Fruit fly (Drosophila melanogaster) whole organism, embryonic: ENCODE measurements around the gene asf1.

ENCODE experiments used
- CG10543 ChIP-seq: fragments of 200-800 bp; sonication (Bioruptor generic); optimal IDR thresholded peaks from 3 replicates; lab custom pipeline; 2017; ENCODE audit warnings: missing biosample characterization, mild to moderate bottlenecking, missing genetic modification characterization, moderate library complexity
- CG11696 ChIP-seq: fragments of 200-800 bp; sonication (Bioruptor generic); IDR thresholded peaks from 2 replicates; pipeline ENCODE4 v1.3.6; 2022; ENCODE audit warnings: missing biosample characterization, missing genetic modification characterization
- CG11723 ChIP-seq: fragments of 200-800 bp; sonication (Bioruptor generic); optimal IDR thresholded peaks from 2 replicates; lab custom pipeline; 2017; ENCODE audit warnings: missing biosample characterization, mild to moderate bottlenecking, missing genetic modification characterization
- CG12236 ChIP-seq: fragments of 200-800 bp; sonication (Bioruptor generic); optimal IDR thresholded peaks from 2 replicates; lab custom pipeline; 2016; ENCODE audit warnings: missing biosample characterization, missing genetic modification characterization
- CG1233 ChIP-seq: fragments of 200-800 bp; sonication (Bioruptor generic); optimal IDR thresholded peaks from 4 replicates; lab custom pipeline; 2018; ENCODE audit warnings: missing biosample characterization, mild to moderate bottlenecking, missing genetic modification characterization
- CG14441 ChIP-seq: fragments of 200-800 bp; sonication (Bioruptor generic); IDR thresholded peaks from 2 replicates; pipeline ENCODE4 v1.3.6; 2022; ENCODE audit warnings: missing biosample characterization, missing genetic modification characterization
- CG15479 ChIP-seq: fragments of 200-800 bp; sonication (Bioruptor generic); optimal IDR thresholded peaks from 3 replicates; lab custom pipeline; 2019; ENCODE audit warnings: missing biosample characterization, mild to moderate bottlenecking, missing genetic modification characterization, moderate library complexity
- CG15601 ChIP-seq: fragments of 200-800 bp; sonication (Bioruptor generic); optimal IDR thresholded peaks from 3 replicates; lab custom pipeline; 2019; ENCODE audit warnings: missing biosample characterization, mild to moderate bottlenecking, missing genetic modification characterization, moderate library complexity
- CG17328 ChIP-seq: fragments of 200-800 bp; sonication (Bioruptor generic); IDR thresholded peaks from 2 replicates; pipeline ENCODE4 v1.3.6; 2022; ENCODE audit warnings: missing biosample characterization, missing genetic modification characterization
- CG17359 ChIP-seq: fragments of 200-800 bp; sonication (Bioruptor generic); optimal IDR thresholded peaks from 3 replicates; lab custom pipeline; 2018; ENCODE audit warnings: missing biosample characterization, mild to moderate bottlenecking, missing genetic modification characterization, moderate library complexity
- CG17829 ChIP-seq: fragments of 200-800 bp; optimal IDR thresholded peaks from 2 replicates; lab custom pipeline; 2019; ENCODE audit warnings: missing biosample characterization, mild to moderate bottlenecking, missing genetic modification characterization, moderate library complexity
- CG2116 ChIP-seq: fragments of 200-800 bp; sonication (Bioruptor generic); optimal IDR thresholded peaks from 3 replicates; lab custom pipeline; 2018; ENCODE audit warnings: missing biosample characterization, mild to moderate bottlenecking, missing genetic modification characterization
- CG2889 ChIP-seq: fragments of 200-800 bp; sonication (Bioruptor generic); IDR thresholded peaks from 3 replicates; pipeline ENCODE4 v1.3.6; 2022; ENCODE audit warnings: missing biosample characterization, missing genetic modification characterization
- CG3407 ChIP-seq: fragments of 200-800 bp; sonication (Bioruptor generic); optimal IDR thresholded peaks from 2 replicates; lab custom pipeline; 2018; ENCODE audit warnings: missing biosample characterization, mild to moderate bottlenecking, missing genetic modification characterization
- CG34224 ChIP-seq: fragments of 200-800 bp; sonication (Bioruptor generic); IDR thresholded peaks from 3 replicates; pipeline ENCODE4 v1.3.6; 2022; ENCODE audit warnings: missing biosample characterization, missing genetic modification characterization; ENCODE audit not compliant: partially characterized antibody
- CG6175 ChIP-seq: fragments of 200-800 bp; sonication (Bioruptor generic); IDR thresholded peaks from 3 replicates; pipeline ENCODE4 v1.3.6; 2022; ENCODE audit warnings: missing biosample characterization, missing genetic modification characterization
- CG9609 ChIP-seq: fragments of 200-800 bp; sonication (Bioruptor generic); optimal IDR thresholded peaks from 3 replicates; lab custom pipeline; 2016; ENCODE audit warnings: missing biosample characterization, missing genetic modification characterization
- Dp ChIP-seq: fragments of 200-800 bp; sonication (Bioruptor generic); optimal IDR thresholded peaks from 2 replicates; lab custom pipeline; 2018; ENCODE audit warnings: missing biosample characterization, mild to moderate bottlenecking, missing genetic modification characterization, moderate library complexity
- Fer2 ChIP-seq: fragments of 200-800 bp; sonication (Bioruptor generic); optimal IDR thresholded peaks from 2 replicates; lab custom pipeline; 2018; ENCODE audit warnings: missing biosample characterization, mild to moderate bottlenecking, missing genetic modification characterization, moderate library complexity
- Hand ChIP-seq: fragments of 200-800 bp; sonication (Bioruptor generic); optimal IDR thresholded peaks from 2 replicates; lab custom pipeline; 2017; ENCODE audit warnings: mild to moderate bottlenecking, missing biosample characterization, missing genetic modification reagents, missing genetic modification characterization
- Nf-YA ChIP-seq: fragments of 200-800 bp; sonication (Bioruptor generic); IDR thresholded peaks from 2 replicates; pipeline ENCODE4 v1.3.6; 2022; ENCODE audit warnings: missing biosample characterization, missing genetic modification characterization
- Ptx1 ChIP-seq: fragments of 200-800 bp; sonication (Bioruptor generic); IDR thresholded peaks from 2 replicates; pipeline ENCODE4 v1.3.6; 2022; ENCODE audit warnings: missing biosample characterization, missing genetic modification characterization
- Taf1 ChIP-seq: fragments of 200-800 bp; sonication (Bioruptor generic); IDR thresholded peaks from 2 replicates; pipeline ENCODE4 v1.3.6; 2022; ENCODE audit warnings: missing biosample characterization, missing genetic modification characterization
- bab2 ChIP-seq: fragments of 200-800 bp; sonication (Bioruptor generic); optimal IDR thresholded peaks from 2 replicates; lab custom pipeline; 2016; ENCODE audit warnings: missing biosample characterization, missing genetic modification characterization
- bsh ChIP-seq, 2 experiments: fragments of 200-800 bp; sonication (Bioruptor generic); optimal IDR thresholded peaks; 2 replicates each; lab custom pipeline; 2017 to 2018; ENCODE audit warnings: mild to moderate bottlenecking in 2 of 2, missing biosample characterization in 2 of 2, missing genetic modification characterization in 2 of 2, moderate library complexity in 1 of 2
- cato ChIP-seq: fragments of 200-800 bp; sonication (Bioruptor generic); optimal IDR thresholded peaks from 2 replicates; lab custom pipeline; 2016; ENCODE audit warnings: missing biosample characterization, missing genetic modification characterization, borderline replicate concordance
- crc ChIP-seq: fragments of 200-800 bp; sonication (Bioruptor generic); optimal IDR thresholded peaks from 2 replicates; lab custom pipeline; 2016; ENCODE audit warnings: missing biosample characterization, missing genetic modification characterization
- dan ChIP-seq: fragments of 200-800 bp; sonication (Bioruptor generic); IDR thresholded peaks from 2 replicates; pipeline ENCODE4 v1.3.6; 2022; ENCODE audit warnings: missing biosample characterization, missing genetic modification characterization
- disco-r ChIP-seq: fragments of 200-800 bp; sonication (Bioruptor generic); optimal IDR thresholded peaks from 2 replicates; lab custom pipeline; 2016; ENCODE audit warnings: missing biosample characterization, missing genetic modification characterization
- dpn ChIP-seq, 2 experiments: fragments of 200-800 bp; sonication (Bioruptor generic); optimal IDR thresholded peaks; 3 replicates each; lab custom pipeline; 2016; ENCODE audit warnings: missing biosample characterization in 2 of 2, missing genetic modification characterization in 2 of 2
- fd3F ChIP-seq: fragments of 200-800 bp; sonication (Bioruptor generic); optimal IDR thresholded peaks from 2 replicates; lab custom pipeline; 2018; ENCODE audit warnings: missing biosample characterization, mild to moderate bottlenecking, missing genetic modification characterization, moderate library complexity
- fd64A ChIP-seq: fragments of 200-800 bp; sonication (Bioruptor generic); optimal IDR thresholded peaks from 3 replicates; lab custom pipeline; 2018; ENCODE audit warnings: missing biosample characterization, mild to moderate bottlenecking, missing genetic modification characterization
- grau ChIP-seq: fragments of 200-800 bp; optimal IDR thresholded peaks from 3 replicates; lab custom pipeline; 2019; ENCODE audit warnings: missing biosample characterization, mild to moderate bottlenecking, missing genetic modification characterization, moderate library complexity
- gro ChIP-seq: fragments of 200-800 bp; sonication (Bioruptor generic); optimal IDR thresholded peaks from 2 replicates; lab custom pipeline; 2016; ENCODE audit warnings: missing biosample characterization, missing genetic modification characterization
- hb ChIP-seq: fragments of 200-800 bp; sonication (Bioruptor generic); IDR thresholded peaks from 3 replicates; pipeline ENCODE4 v1.3.6; 2022; ENCODE audit warnings: missing biosample characterization, missing genetic modification characterization; ENCODE audit not compliant: partially characterized antibody
- inv ChIP-seq: fragments of 200-800 bp; sonication (Bioruptor generic); IDR thresholded peaks from 2 replicates; pipeline ENCODE4 v1.3.6; 2022; ENCODE audit warnings: missing biosample characterization, missing genetic modification characterization; ENCODE audit not compliant: partially characterized antibody
- jigr1 ChIP-seq: fragments of 200-800 bp; sonication (Bioruptor generic); IDR thresholded peaks from 3 replicates; pipeline ENCODE4 v1.3.6; 2022; ENCODE audit warnings: missing biosample characterization, missing genetic modification characterization
- lbe ChIP-seq: fragments of 200-800 bp; sonication (Bioruptor generic); optimal IDR thresholded peaks from 2 replicates; lab custom pipeline; 2016; ENCODE audit warnings: missing biosample characterization, mild to moderate bottlenecking, missing genetic modification characterization
- nerfin-2 ChIP-seq: fragments of 200-800 bp; sonication (Bioruptor generic); IDR thresholded peaks from 2 replicates; pipeline ENCODE4 v1.3.6; 2022; ENCODE audit warnings: missing biosample characterization, missing genetic modification characterization; ENCODE audit not compliant: partially characterized antibody
- org-1 ChIP-seq: fragments of 200-800 bp; sonication (Bioruptor generic); optimal IDR thresholded peaks from 2 replicates; lab custom pipeline; 2017; ENCODE audit warnings: missing biosample characterization, missing genetic modification characterization
- phol ChIP-seq: fragments of 200-800 bp; sonication (Bioruptor generic); optimal IDR thresholded peaks from 3 replicates; lab custom pipeline; 2018; ENCODE audit warnings: missing biosample characterization, mild to moderate bottlenecking, missing genetic modification characterization, moderate library complexity
- sr ChIP-seq: fragments of 200-800 bp; sonication (Bioruptor generic); IDR thresholded peaks from 3 replicates; pipeline ENCODE4 v1.3.6; 2022; ENCODE audit warnings: missing biosample characterization, missing genetic modification characterization
- ssp ChIP-seq: fragments of 200-800 bp; sonication (Bioruptor generic); IDR thresholded peaks from 2 replicates; pipeline ENCODE4 v1.3.6; 2022; ENCODE audit warnings: missing biosample characterization, missing genetic modification characterization
- tll ChIP-seq, 2 experiments: fragments of 200-800 bp in 1 of 2; fragments of >200 bp in 1 of 2; sonication (Bioruptor generic) in 1 of 2; optimal IDR thresholded peaks; 2 replicates each; lab custom pipeline; 2017 to 2019; ENCODE audit warnings: missing biosample characterization in 2 of 2, missing genetic modification characterization in 2 of 2, mild to moderate bottlenecking in 1 of 2, moderate library complexity in 1 of 2
- trh ChIP-seq: fragments of 200-800 bp; sonication (Bioruptor generic); optimal IDR thresholded peaks from 2 replicates; lab custom pipeline; 2016; ENCODE audit warnings: missing biosample characterization, missing genetic modification characterization
- tup ChIP-seq: fragments of 200-800 bp; sonication (Bioruptor generic); optimal IDR thresholded peaks from 2 replicates; lab custom pipeline; 2016; ENCODE audit warnings: missing biosample characterization, mild to moderate bottlenecking, missing genetic modification characterization, moderate library complexity
- twi ChIP-seq: fragments of 200-800 bp; optimal IDR thresholded peaks from 2 replicates; lab custom pipeline; 2019; ENCODE audit warnings: missing biosample characterization, mild to moderate bottlenecking, missing genetic modification characterization, moderate library complexity
- vvl ChIP-seq: fragments of 200-800 bp; sonication (Bioruptor generic); IDR thresholded peaks from 2 replicates; pipeline ENCODE4 v1.3.6; 2022; ENCODE audit warnings: missing biosample characterization, missing genetic modification characterization

The asf1 gene

dm6 chr3L:19632766-19633632 lies 14.3 kb downstream of the asf1 start (continued):
- TF ChIP-seq Taf1, result peak; percentile 74; the same call in 1 of the 2 replicates
- peak; percentile 47 for TF ChIP-seq CG1233 (GFP tag; lab: Kevin White, UChicago)
- peak; percentile 3 for TF ChIP-seq org-1 (GFP tag; lab: Kevin White, UChicago)
- no peak for TF ChIP-seq tup
- no peak for TF ChIP-seq CG9609
- peak; percentile 72 for TF ChIP-seq gro (GFP tag; lab: Kevin White, UChicago)
- no peak for TF ChIP-seq tll (GFP tag; optimal IDR thresholded peaks at IDR 0.05; lab: Kevin White, UChicago)
- no peak for TF ChIP-seq Nf-YA (GFP tag; lab: Robert Waterston, UW)
- TF ChIP-seq Ptx1, result peak; percentile 66
- TF ChIP-seq CG15601 (tag; lab: Kevin White, UChicago), result no peak
- peak in 1 of 2 experiments; percentile 16 for TF ChIP-seq bsh (GFP tag; optimal IDR thresholded peaks at IDR 0.05; lab: Kevin White, UChicago)
- TF ChIP-seq CG17359, result peak; percentile 42
- TF ChIP-seq Dp, result no peak
- no peak for TF ChIP-seq jigr1 (GFP tag; lab: Robert Waterston, UW)
- TF ChIP-seq CG34224 (GFP tag; lab: Robert Waterston, UW), result peak; percentile 59; the same call in 1 of the 3 replicates
- no peak for TF ChIP-seq trh (GFP tag; lab: Kevin White, UChicago)
- peak; percentile 64; the same call in 2 of the 3 replicates for TF ChIP-seq CG6175 (GFP tag; lab: Robert Waterston, UW)
- TF ChIP-seq CG14441 (GFP tag; lab: Robert Waterston, UW), result peak; percentile 66
- TF ChIP-seq vvl (GFP tag; lab: Robert Waterston, UW), result peak; percentile 73
- no peak for TF ChIP-seq CG17328 (GFP tag; lab: Robert Waterston, UW)
- TF ChIP-seq dan (GFP tag; lab: Robert Waterston, UW), result no peak
- TF ChIP-seq ssp (GFP tag; lab: Robert Waterston, UW), result peak; percentile 29; the same call in 1 of the 2 replicates
- peak; percentile 23 for TF ChIP-seq lbe
- TF ChIP-seq Fer2 (tag; lab: Kevin White, UChicago), result peak; percentile 12
- TF ChIP-seq Hand (GFP tag; lab: Kevin White, UChicago), result peak; percentile 1
- no peak for TF ChIP-seq CG2116 (GFP tag; lab: Kevin White, UChicago)
- TF ChIP-seq CG11696 (GFP tag; lab: Robert Waterston, UW), result peak; percentile 36; the same call in 1 of the 2 replicates
- TF ChIP-seq CG11723 (GFP tag; lab: Kevin White, UChicago), result no peak
- peak; percentile 95 for TF ChIP-seq grau (tag; lab: Kevin White, UChicago)
- peak; percentile 27 for TF ChIP-seq phol (tag; lab: Kevin White, UChicago)
- TF ChIP-seq inv (GFP tag; lab: Robert Waterston, UW), result no peak
- TF ChIP-seq dpn (GFP tag; optimal IDR thresholded peaks at IDR 0.05; lab: Kevin White, UChicago), result peak in 1 of 2 experiments; percentile 72
- TF ChIP-seq CG15479, result no peak
- TF ChIP-seq twi (tag; lab: Kevin White, UChicago), result no peak
- TF ChIP-seq nerfin-2 (GFP tag; lab: Robert Waterston, UW), result peak; percentile 32; the same call in 1 of the 2 replicates
- peak; percentile 53; the same call in 1 of the 3 replicates for TF ChIP-seq CG2889
- TF ChIP-seq disco-r (GFP tag; lab: Kevin White, UChicago), result no peak
- TF ChIP-seq hb (GFP tag; lab: Robert Waterston, UW), result no peak
- TF ChIP-seq CG3407 (GFP tag; lab: Kevin White, UChicago), result no peak
- no peak for TF ChIP-seq CG12236
- TF ChIP-seq CG10543 (GFP tag; lab: Kevin White, UChicago), result peak; percentile 83
- peak; percentile 53 for TF ChIP-seq CG17829
- no peak for TF ChIP-seq crc (GFP tag; lab: Kevin White, UChicago)
- TF ChIP-seq cato (GFP tag; lab: Kevin White, UChicago), result no peak
- peak; percentile 62 for TF ChIP-seq fd3F (GFP tag; lab: Kevin White, UChicago)
- no peak for TF ChIP-seq fd64A (GFP tag; lab: Kevin White, UChicago)
- TF ChIP-seq bab2, result no peak
- TF ChIP-seq sr (GFP tag; lab: Robert Waterston, UW), result no peak
